Fruit fly (Drosophila melanogaster): ENCODE measurements around the gene CG3386.

Gene CG3386

DNA sequence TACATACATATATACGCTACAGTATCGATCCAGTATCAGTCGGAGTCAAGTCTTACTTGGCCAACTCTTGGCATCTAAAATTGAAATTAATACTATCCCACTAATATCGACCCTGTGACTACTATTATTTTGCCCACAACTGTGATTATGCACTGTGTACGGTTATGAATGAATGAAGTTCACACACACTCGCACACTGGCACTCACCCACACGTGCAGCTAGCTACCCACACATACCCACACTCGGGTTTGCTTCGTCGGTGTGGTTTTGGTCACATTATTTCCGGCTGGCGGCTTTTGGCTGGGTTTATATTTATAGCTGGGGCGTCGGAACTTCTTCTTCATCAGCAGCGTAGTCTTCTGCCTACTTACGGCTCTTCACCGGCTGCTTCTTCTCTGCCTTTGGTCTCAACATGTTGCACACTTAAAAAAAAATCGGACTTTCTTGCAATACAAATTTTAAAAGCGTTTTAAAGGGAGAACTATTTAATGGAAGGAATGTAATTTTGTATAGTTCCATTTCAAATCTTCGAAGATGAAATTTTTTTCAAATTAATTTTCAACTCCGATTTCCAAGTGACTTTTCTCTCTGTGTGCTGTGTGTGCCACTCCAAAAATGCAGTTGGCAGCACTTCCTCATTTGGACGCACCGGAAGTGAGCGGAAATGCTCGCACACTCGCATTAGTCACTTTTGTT, 47.8 kb downstream of the CG3386 start (continued):
- TF ChIP-seq CG10979 (tag; optimal IDR thresholded peaks at IDR 0.05): peak; percentile 96
- TF ChIP-seq Sry-δ (GFP tag; optimal IDR thresholded peaks at IDR 0.05): peak; percentile 59
- no peak for TF ChIP-seq Doc3 (GFP tag; IDR thresholded peaks at IDR 0.05; ENCODE audit: partially characterized antibody)
- peak; percentile 89 for TF ChIP-seq CG11398 (GFP tag; optimal IDR thresholded peaks at IDR 0.05)
- TF ChIP-seq zfh1 (GFP tag; IDR thresholded peaks at IDR 0.05): peak; percentile 95
- TF ChIP-seq fd3F (GFP tag; optimal IDR thresholded peaks at IDR 0.05): peak; percentile 66
- peak; percentile 90 for TF ChIP-seq fd102C (GFP tag; optimal IDR thresholded peaks at IDR 0.05)
- TF ChIP-seq CG15601 (tag; optimal IDR thresholded peaks at IDR 0.05): peak; percentile 94
- peak; percentile 89 for TF ChIP-seq PHDP (tag; optimal IDR thresholded peaks at IDR 0.05)
- TF ChIP-seq CG9932 (GFP tag; IDR thresholded peaks at IDR 0.05): peak; percentile 43
- peak in 1 of 2 experiments; percentile 56 for TF ChIP-seq crp (GFP tag; optimal IDR thresholded peaks at IDR 0.05)
- TF ChIP-seq ash1 (GFP tag; optimal IDR thresholded peaks at IDR 0.05): no peak
- peak; percentile 92 for TF ChIP-seq zen (tag; optimal IDR thresholded peaks at IDR 0.05)
- peak; percentile 96 for TF ChIP-seq CG10959 (GFP tag; IDR thresholded peaks at IDR 0.05)
- peak; percentile 94 for TF ChIP-seq Oli (tag; optimal IDR thresholded peaks at IDR 0.05)
- peak; percentile 84 for TF ChIP-seq CG4707 (GFP tag; optimal IDR thresholded peaks at IDR 0.05)
- peak; percentile 94 to 97 for TF ChIP-seq chif (GFP tag; optimal IDR thresholded peaks at IDR 0.05)
- peak; percentile 57 for TF ChIP-seq Jarid2 (GFP tag; optimal IDR thresholded peaks at IDR 0.05)
- peak; percentile 74 for TF ChIP-seq CG8281 (tag; optimal IDR thresholded peaks at IDR 0.05)
- TF ChIP-seq Tbp (GFP tag; optimal IDR thresholded peaks at IDR 0.05): no peak
- TF ChIP-seq toy (GFP tag; IDR thresholded peaks at IDR 0.05): peak; percentile 26; the same call in 1 of the 2 replicates
- TF ChIP-seq croc (GFP tag; conservative IDR thresholded peaks at IDR 0.05): peak; percentile 92
- TF ChIP-seq Hr51 (GFP tag; optimal IDR thresholded peaks at IDR 0.05): peak; percentile 79 to 91
- TF ChIP-seq tap (tag; optimal IDR thresholded peaks at IDR 0.05): peak; percentile 91
- peak; percentile 76 for TF ChIP-seq NK7.1 (GFP tag; optimal IDR thresholded peaks at IDR 0.05)
- TF ChIP-seq eve (GFP tag; optimal IDR thresholded peaks at IDR 0.05): peak; percentile 50 to 96
- peak; percentile 84 for TF ChIP-seq Bteb2 (GFP tag; optimal IDR thresholded peaks at IDR 0.05)
- peak; percentile 61 for TF ChIP-seq Deaf1 (tag; optimal IDR thresholded peaks at IDR 0.05)
- TF ChIP-seq cato (GFP tag; optimal IDR thresholded peaks at IDR 0.05; ENCODE audit: borderline replicate concordance): peak; percentile 90
- peak; percentile 96 for TF ChIP-seq trem (tag; optimal IDR thresholded peaks at IDR 0.05)
- peak; percentile 92 for TF ChIP-seq CG1602 (GFP tag; optimal IDR thresholded peaks at IDR 0.05)
- peak; percentile 75 for TF ChIP-seq CG7357 (GFP tag; IDR thresholded peaks at IDR 0.05)
- peak; percentile 93 for TF ChIP-seq da (GFP tag; optimal IDR thresholded peaks at IDR 0.05)
- peak; percentile 95 for TF ChIP-seq CG18262 (tag; optimal IDR thresholded peaks at IDR 0.05)
- TF ChIP-seq Taf1 (GFP tag; IDR thresholded peaks at IDR 0.05): 0 out of 2 replicates have a peak, but pooled peaks have one; percentile 37
- TF ChIP-seq HmgD (GFP tag; optimal IDR thresholded peaks at IDR 0.05): peak; percentile 63
- TF ChIP-seq CG17359 (tag; optimal IDR thresholded peaks at IDR 0.05): peak; percentile 90
- TF ChIP-seq pan (optimal IDR thresholded peaks at IDR 0.05): no peak
- peak in 1 of 2 experiments; percentile 91 for TF ChIP-seq pan (GFP tag; optimal IDR thresholded peaks at IDR 0.05 in 1 of 2, IDR thresholded peaks at IDR 0.05 in 1 of 2)
- peak; percentile 71 for TF ChIP-seq CkIIα-i1 (GFP tag; IDR thresholded peaks at IDR 0.05)
- peak; percentile 94 for TF ChIP-seq Xbp1 (GFP tag; optimal IDR thresholded peaks at IDR 0.05)
- peak; percentile 92 for TF ChIP-seq CG32767 (GFP tag; IDR thresholded peaks at IDR 0.05)
- peak; percentile 58; the same call in 2 of the 3 replicates for TF ChIP-seq CG11560 (tag; IDR thresholded peaks at IDR 0.05)
- TF ChIP-seq Ravus (GFP tag; IDR thresholded peaks at IDR 0.05): peak; percentile 48
- no peak for TF ChIP-seq Bgb (GFP tag; IDR thresholded peaks at IDR 0.05; ENCODE audit: partially characterized antibody)
- peak; percentile 50 for TF ChIP-seq Fer2 (tag; optimal IDR thresholded peaks at IDR 0.05)
- no peak for TF ChIP-seq B-H2 (GFP tag; optimal IDR thresholded peaks at IDR 0.05)
- TF ChIP-seq CTCF (GFP tag; optimal IDR thresholded peaks at IDR 0.05): peak; percentile 44
- TF ChIP-seq crol (GFP tag; IDR thresholded peaks at IDR 0.05): no peak; the same call in 1 of the 2 replicates
